Fruit fly (Drosophila melanogaster) whole organism, embryonic: ENCODE results near the gene CG31549.

Experiments
- CG31388 ChIP-seq: fragments of 200-800 bp; sonication (Bioruptor generic); optimal IDR thresholded peaks from 2 replicates; lab custom pipeline; 2016; ENCODE audit warnings: missing biosample characterization, missing genetic modification characterization
- Dip2 ChIP-seq: fragments of 200-800 bp; sonication (Bioruptor generic); IDR thresholded peaks from 2 replicates; pipeline ENCODE4 v1.3.6; 2022; ENCODE audit warnings: missing biosample characterization, missing genetic modification characterization
- lmd ChIP-seq: fragments of 200-800 bp; sonication (Bioruptor generic); IDR thresholded peaks from 2 replicates; pipeline ENCODE4 v1.3.6; 2022; ENCODE audit warnings: missing biosample characterization, missing genetic modification characterization

DNA sequence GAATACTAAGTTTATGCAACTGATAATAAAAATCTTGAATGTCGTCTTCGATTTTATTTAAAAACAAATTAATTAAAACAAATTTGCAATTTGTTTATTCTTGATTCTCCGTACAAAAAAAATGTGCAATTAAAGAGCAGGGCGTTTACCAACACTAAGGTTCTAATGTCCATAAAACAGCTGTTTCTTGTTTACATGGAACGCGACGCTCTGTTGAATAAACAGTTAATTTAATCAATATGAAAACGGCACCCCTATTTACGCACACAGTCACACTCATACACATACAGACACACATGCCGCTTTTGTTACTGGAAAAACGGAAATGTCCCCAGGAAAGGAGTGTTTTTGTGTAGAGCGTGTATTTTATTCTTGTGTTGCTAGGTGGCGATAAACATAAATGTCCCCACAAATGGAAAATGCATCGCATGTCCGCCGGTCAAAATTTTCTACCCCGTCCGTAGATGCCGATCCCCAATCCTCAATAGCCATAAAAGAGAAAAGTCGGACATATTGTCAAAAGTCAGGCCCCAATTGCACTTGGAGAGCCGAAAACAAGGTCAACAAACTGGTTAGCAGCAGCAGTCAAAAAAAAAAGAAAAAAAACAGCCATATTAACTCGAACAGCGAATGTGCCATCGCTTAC, 8.9 kb upstream of the CG31549 start:
- TF ChIP-seq Dip2 (no peak), lmd (GFP tag; lab: Robert Waterston, UW) (no peak), CG31388 (GFP tag; lab: Kevin White, UChicago) (peak; percentile 40)
